Fruit fly (Drosophila melanogaster): ENCODE results near the gene BHD.

Gene BHD

DNA sequence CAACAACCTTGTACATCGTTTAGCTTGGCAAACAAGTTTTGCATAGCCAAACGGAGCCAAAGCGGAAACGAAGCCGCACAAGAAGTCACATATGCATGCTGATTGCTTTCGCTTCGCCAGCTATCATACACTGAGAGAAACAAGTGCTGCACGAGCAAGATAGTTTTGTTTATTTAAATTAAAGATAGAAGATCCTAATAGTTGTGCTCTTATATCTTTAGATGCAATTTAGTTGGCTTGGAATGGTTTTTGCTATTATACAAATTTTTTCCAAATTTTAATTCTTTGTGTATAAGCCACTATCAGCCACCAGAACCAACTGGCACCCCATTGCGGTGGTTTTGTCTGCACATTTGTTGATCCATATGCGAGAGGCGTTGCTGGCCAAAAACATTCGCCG lies 45.2 kb downstream of the BHD start:
- TF ChIP-seq fru (GFP tag; optimal IDR thresholded peaks at IDR 0.05) (no peak), dsf (GFP tag; optimal IDR thresholded peaks at IDR 0.05; ENCODE audit: borderline replicate concordance) (no peak), brk (GFP tag; optimal IDR thresholded peaks at IDR 0.05) (no peak), Mio (GFP tag; optimal IDR thresholded peaks at IDR 0.05) (no peak), dl (GFP tag; optimal IDR thresholded peaks at IDR 0.05; ENCODE audit: insufficient read depth in 1 of 2, partially characterized antibody in 2 of 2) (no peak), Myc (optimal IDR thresholded peaks at IDR 0.05) (no peak)
